Fruit fly (Drosophila melanogaster) whole organism, embryonic: ENCODE results near the gene Mrgn1.

Source experiments
- Abd-B ChIP-seq: fragments of 200-800 bp; sonication (Bioruptor generic); optimal IDR thresholded peaks from 2 replicates; lab custom pipeline; 2018; ENCODE audit warnings: missing biosample characterization, mild to moderate bottlenecking, missing genetic modification characterization, moderate library complexity
- Aef1 ChIP-seq: fragments of 200-800 bp; sonication (Bioruptor generic); IDR thresholded peaks from 3 replicates; pipeline ENCODE4 v1.3.6; 2022; ENCODE audit warnings: missing biosample characterization, missing genetic modification characterization
- Blimp-1 ChIP-seq: fragments of 200-800 bp; sonication (Bioruptor generic); optimal IDR thresholded peaks from 3 replicates; lab custom pipeline; 2018; ENCODE audit warnings: missing biosample characterization, missing genetic modification characterization, mild to moderate bottlenecking, moderate library complexity, missing genetic modification reagents
- BtbVII ChIP-seq: fragments of 200-800 bp; sonication (Bioruptor generic); optimal IDR thresholded peaks from 3 replicates; lab custom pipeline; 2017; ENCODE audit warnings: missing biosample characterization, mild to moderate bottlenecking, missing genetic modification characterization
- CG10321 ChIP-seq: fragments of 200-800 bp; sonication (Bioruptor generic); IDR thresholded peaks from 2 replicates; pipeline ENCODE4 v1.3.6; 2022; ENCODE audit warnings: missing biosample characterization, missing genetic modification characterization
- CG10366 ChIP-seq: fragments of 200-800 bp; sonication (Bioruptor generic); IDR thresholded peaks from 2 replicates; pipeline ENCODE4 v1.3.6; 2022; ENCODE audit warnings: missing biosample characterization, missing genetic modification characterization
- CG10979 ChIP-seq: fragments of 200-800 bp; sonication (Bioruptor generic); optimal IDR thresholded peaks from 2 replicates; lab custom pipeline; 2018; ENCODE audit warnings: missing biosample characterization, mild to moderate bottlenecking, missing genetic modification characterization, moderate library complexity
- CG11093 ChIP-seq: fragments of 200-800 bp; sonication (Bioruptor generic); IDR thresholded peaks from 3 replicates; pipeline ENCODE4 v1.3.6; 2022; ENCODE audit warnings: missing biosample characterization, missing genetic modification characterization
- CG12659 ChIP-seq: fragments of 200-800 bp; sonication (Bioruptor generic); optimal IDR thresholded peaks from 3 replicates; lab custom pipeline; 2017; ENCODE audit warnings: mild to moderate bottlenecking, missing biosample characterization, missing genetic modification reagents, missing genetic modification characterization
- CG15479 ChIP-seq: fragments of 200-800 bp; sonication (Bioruptor generic); optimal IDR thresholded peaks from 3 replicates; lab custom pipeline; 2019; ENCODE audit warnings: missing biosample characterization, mild to moderate bottlenecking, missing genetic modification characterization, moderate library complexity
- CG17186 ChIP-seq: fragments of 200-800 bp; sonication (Bioruptor generic); optimal IDR thresholded peaks from 3 replicates; lab custom pipeline; 2017; ENCODE audit warnings: missing biosample characterization, missing genetic modification reagents, missing genetic modification characterization
- CG17829 ChIP-seq: fragments of 200-800 bp; optimal IDR thresholded peaks from 2 replicates; lab custom pipeline; 2019; ENCODE audit warnings: missing biosample characterization, mild to moderate bottlenecking, missing genetic modification characterization, moderate library complexity
- CG17912 ChIP-seq: fragments of 200-800 bp; sonication (Bioruptor generic); optimal IDR thresholded peaks from 2 replicates; lab custom pipeline; 2018; ENCODE audit warnings: missing biosample characterization, mild to moderate bottlenecking, missing genetic modification characterization
- CG30403 ChIP-seq: fragments of 200-800 bp; sonication (Bioruptor generic); optimal IDR thresholded peaks from 3 replicates; lab custom pipeline; 2016; ENCODE audit warnings: missing biosample characterization, missing genetic modification characterization
- CG32767 ChIP-seq: fragments of 200-800 bp; sonication (Bioruptor generic); IDR thresholded peaks from 2 replicates; pipeline ENCODE4 v1.3.6; 2022; ENCODE audit warnings: missing biosample characterization, missing genetic modification characterization
- CG32772 ChIP-seq: fragments of 200-800 bp; sonication (Bioruptor generic); IDR thresholded peaks from 2 replicates; pipeline ENCODE4 v1.3.6; 2022; ENCODE audit warnings: missing biosample characterization, missing genetic modification characterization
- CG3726 ChIP-seq: fragments of 200-800 bp; sonication (Bioruptor generic); IDR thresholded peaks from 3 replicates; pipeline ENCODE4, ENCODE4 v1.3.6; 2022; ENCODE audit warnings: missing biosample characterization, missing genetic modification characterization
- CG4424 ChIP-seq: fragments of 200-800 bp; sonication (Bioruptor generic); optimal IDR thresholded peaks from 3 replicates; lab custom pipeline; 2016; ENCODE audit warnings: missing biosample characterization, missing genetic modification characterization
- CG8281 ChIP-seq: fragments of 200-800 bp; sonication (Bioruptor generic); optimal IDR thresholded peaks from 2 replicates; lab custom pipeline; 2018; ENCODE audit warnings: missing biosample characterization, mild to moderate bottlenecking, missing genetic modification characterization, moderate library complexity
- CG8944 ChIP-seq: fragments of 200-800 bp; sonication (Bioruptor generic); optimal IDR thresholded peaks from 3 replicates; lab custom pipeline; 2016; ENCODE audit warnings: missing biosample characterization, missing genetic modification characterization
- Camta ChIP-seq: fragments of 200-800 bp; sonication (Bioruptor generic); optimal IDR thresholded peaks from 2 replicates; lab custom pipeline; 2016; ENCODE audit warnings: missing biosample characterization, missing genetic modification characterization
- Doc2 ChIP-seq: fragments of 200-800 bp; sonication (Bioruptor generic); IDR thresholded peaks from 2 replicates; pipeline ENCODE4 v1.3.6; 2022; ENCODE audit warnings: missing biosample characterization, missing genetic modification characterization
- Dp ChIP-seq: fragments of 200-800 bp; sonication (Bioruptor generic); optimal IDR thresholded peaks from 2 replicates; lab custom pipeline; 2018; ENCODE audit warnings: missing biosample characterization, mild to moderate bottlenecking, missing genetic modification characterization, moderate library complexity
- HHEX ChIP-seq: fragments of 200-800 bp; sonication (Bioruptor generic); optimal IDR thresholded peaks from 3 replicates; lab custom pipeline; 2017; ENCODE audit warnings: missing biosample characterization, mild to moderate bottlenecking, missing genetic modification characterization, missing genetic modification reagents
- HLH3B ChIP-seq: fragments of 200-800 bp; sonication (Bioruptor generic); IDR thresholded peaks from 2 replicates; pipeline ENCODE4 v1.3.6; 2022; ENCODE audit warnings: missing biosample characterization, missing genetic modification characterization
- Hey ChIP-seq: fragments of 200-800 bp; sonication (Bioruptor generic); optimal IDR thresholded peaks from 3 replicates; lab custom pipeline; 2018; ENCODE audit warnings: missing biosample characterization, mild to moderate bottlenecking, missing genetic modification characterization
- Hr78 ChIP-seq, 2 experiments: fragments of 200-800 bp in 1 of 2; fragments of >200 bp in 1 of 2; sonication (Bioruptor generic) in 1 of 2; optimal IDR thresholded peaks; 2 replicates each; lab custom pipeline; 2017 to 2019; ENCODE audit warnings: missing biosample characterization in 2 of 2, missing genetic modification characterization in 2 of 2, mild to moderate bottlenecking in 1 of 2, moderate library complexity in 1 of 2
- MBD-R2 ChIP-seq: fragments of 200-800 bp; sonication (Bioruptor generic); IDR thresholded peaks from 2 replicates; pipeline ENCODE4 v1.3.6; 2022; ENCODE audit warnings: missing biosample characterization, missing genetic modification characterization
- Neu2 ChIP-seq: fragments of 200-800 bp; sonication (Bioruptor generic); optimal IDR thresholded peaks from 3 replicates; lab custom pipeline; 2016; ENCODE audit warnings: missing biosample characterization, missing genetic modification characterization, borderline replicate concordance
- Nf-YB ChIP-seq: fragments of 200-800 bp; sonication (Bioruptor generic); optimal IDR thresholded peaks from 3 replicates; lab custom pipeline; 2019; ENCODE audit warnings: missing biosample characterization, mild to moderate bottlenecking, missing genetic modification characterization, moderate library complexity
- Sry-δ ChIP-seq: fragments of 200-800 bp; sonication (Bioruptor generic); optimal IDR thresholded peaks from 2 replicates; lab custom pipeline; 2016; ENCODE audit warnings: missing biosample characterization, missing genetic modification characterization
- ara ChIP-seq: fragments of 200-800 bp; sonication (Bioruptor generic); IDR thresholded peaks from 2 replicates; pipeline ENCODE4 v1.3.6; 2022; ENCODE audit warnings: missing biosample characterization, missing genetic modification characterization
- ase ChIP-seq: fragments of 200-800 bp; sonication (Bioruptor generic); IDR thresholded peaks from 3 replicates; pipeline ENCODE4 v1.3.6; 2022; ENCODE audit warnings: missing biosample characterization, missing genetic modification characterization
- btn ChIP-seq: fragments of 200-800 bp; sonication (Bioruptor generic); optimal IDR thresholded peaks from 2 replicates; lab custom pipeline; 2016; ENCODE audit warnings: missing biosample characterization, missing genetic modification characterization
- da ChIP-seq: fragments of 200-800 bp; sonication (Bioruptor generic); optimal IDR thresholded peaks from 2 replicates; lab custom pipeline; 2016; ENCODE audit warnings: missing biosample characterization, missing genetic modification characterization
- dmrt11E ChIP-seq: fragments of 200-800 bp; sonication (Bioruptor generic); optimal IDR thresholded peaks from 3 replicates; lab custom pipeline; 2018; ENCODE audit warnings: missing biosample characterization, mild to moderate bottlenecking, missing genetic modification characterization, moderate library complexity
- gcm ChIP-seq: fragments of 200-800 bp; sonication (Bioruptor generic); optimal IDR thresholded peaks from 2 replicates; lab custom pipeline; 2019; ENCODE audit warnings: missing biosample characterization, mild to moderate bottlenecking, missing genetic modification characterization, moderate library complexity
- lab ChIP-seq: fragments of 200-800 bp; sonication (Bioruptor generic); optimal IDR thresholded peaks from 3 replicates; lab custom pipeline; 2017; ENCODE audit warnings: missing biosample characterization, missing genetic modification characterization, mild to moderate bottlenecking, moderate library complexity, missing genetic modification reagents
- lilli ChIP-seq: fragments of 200-800 bp; sonication (Bioruptor generic); optimal IDR thresholded peaks from 3 replicates; lab custom pipeline; 2016; ENCODE audit warnings: missing biosample characterization, missing genetic modification characterization
- luna ChIP-seq: fragments of 200-800 bp; sonication (Bioruptor generic); optimal IDR thresholded peaks from 2 replicates; lab custom pipeline; 2016; ENCODE audit warnings: missing biosample characterization, missing genetic modification characterization
- nerfin-1 ChIP-seq: fragments of 200-800 bp; sonication (Bioruptor generic); optimal IDR thresholded peaks from 3 replicates; lab custom pipeline; 2019; ENCODE audit warnings: missing biosample characterization, mild to moderate bottlenecking, missing genetic modification characterization, moderate library complexity
- pan ChIP-seq, 4 experiments: fragments of >200 bp in 3 of 4; fragments of 200-800 bp in 1 of 4; sonication (Bioruptor generic) in 1 of 4; optimal IDR thresholded peaks in 3 of 4; IDR thresholded peaks in 1 of 4; 2 replicates each; pipeline versions ENCODE4 v1.3.6 to Lab custom; 2017 to 2022; ENCODE audit warnings: missing biosample characterization in 2 of 4, missing genetic modification characterization in 2 of 4, mixed read lengths in 1 of 4
- peb ChIP-seq: fragments of 200-800 bp; sonication (Bioruptor generic); IDR thresholded peaks from 2 replicates; pipeline ENCODE4 v1.3.6; 2022; ENCODE audit warnings: missing biosample characterization, missing genetic modification characterization
- pfk ChIP-seq: fragments of 200-800 bp; sonication (Bioruptor generic); optimal IDR thresholded peaks from 2 replicates; lab custom pipeline; 2018; ENCODE audit warnings: missing biosample characterization, mild to moderate bottlenecking, missing genetic modification characterization, moderate library complexity
- row ChIP-seq: fragments of 200-800 bp; sonication (Bioruptor generic); IDR thresholded peaks from 3 replicates; pipeline ENCODE4 v1.3.6; 2022; ENCODE audit warnings: missing biosample characterization, missing genetic modification characterization
- sna ChIP-seq: fragments of 200-800 bp; sonication (Bioruptor generic); IDR thresholded peaks from 2 replicates; pipeline ENCODE4 v1.3.6; 2022; ENCODE audit warnings: missing biosample characterization, missing genetic modification characterization; ENCODE audit not compliant: partially characterized antibody
- trh ChIP-seq: fragments of 200-800 bp; sonication (Bioruptor generic); optimal IDR thresholded peaks from 2 replicates; lab custom pipeline; 2016; ENCODE audit warnings: missing biosample characterization, missing genetic modification characterization
- ttk ChIP-seq: fragments of 200-800 bp; sonication (Bioruptor generic); IDR thresholded peaks from 2 replicates; pipeline ENCODE4 v2.1.2; 2022; ENCODE audit warnings: missing biosample characterization, missing genetic modification characterization
- wek ChIP-seq: fragments of 200-800 bp; sonication (Bioruptor generic); optimal IDR thresholded peaks from 3 replicates; lab custom pipeline; 2018; ENCODE audit warnings: missing biosample characterization, mild to moderate bottlenecking, missing genetic modification characterization, moderate library complexity
- wor ChIP-seq: fragments of 200-800 bp; sonication (Bioruptor generic); IDR thresholded peaks from 2 replicates; pipeline ENCODE4 v1.3.6; 2022; ENCODE audit warnings: missing biosample characterization, missing genetic modification characterization

Mrgn1 gene

dm6 chrX:13734866-13735265, 13.1 kb upstream of the Mrgn1 start (continued):
- no peak for TF ChIP-seq Hey (tag; lab: Kevin White, UChicago)
- no peak for TF ChIP-seq dmrt11E (tag; lab: Kevin White, UChicago)
- TF ChIP-seq pan (optimal IDR thresholded peaks at IDR 0.05; lab: Kevin White, UChicago) = no peak
- TF ChIP-seq pan (GFP tag; optimal IDR thresholded peaks at IDR 0.05 in 1 of 2, IDR thresholded peaks at IDR 0.05 in 1 of 2) = peak in 1 of 2 experiments; percentile 21
- no peak for TF ChIP-seq ara (GFP tag; lab: Robert Waterston, UW)
- TF ChIP-seq CG32767 (GFP tag; lab: Robert Waterston, UW) = no peak
- TF ChIP-seq lilli = peak; percentile 13
- peak; percentile 8 for TF ChIP-seq CG12659
- no peak for TF ChIP-seq da
- peak; percentile 27 for TF ChIP-seq CG30403
- TF ChIP-seq CG8281 (tag; lab: Kevin White, UChicago) = no peak
- TF ChIP-seq Blimp-1 (GFP tag; lab: Kevin White, UChicago) = no peak
- no peak for TF ChIP-seq HHEX (GFP tag; lab: Kevin White, UChicago)
- TF ChIP-seq wek = no peak
- peak; percentile 19 for TF ChIP-seq CG17829 (tag; lab: Kevin White, UChicago)
- no peak for TF ChIP-seq trh (GFP tag; lab: Kevin White, UChicago)
- peak; percentile 28; the same call in 1 of the 3 replicates for TF ChIP-seq row

- TF ChIP-seq MBD-R2 (GFP tag; lab: Robert Waterston, UW) (peak; percentile 73), ase (GFP tag; lab: Robert Waterston, UW) (no peak), Camta (GFP tag; lab: Kevin White, UChicago) (no peak), CG17912 (GFP tag; lab: Kevin White, UChicago) (no peak), CG8944 (GFP tag; lab: Kevin White, UChicago) (no peak), pfk (no peak), btn (GFP tag; lab: Kevin White, UChicago) (no peak), CG15479 (GFP tag; lab: Kevin White, UChicago) (no peak), CG17186 (no peak), nerfin-1 (tag; lab: Kevin White, UChicago) (peak; percentile 20), lab (no peak), CG10979 (tag; lab: Kevin White, UChicago) (no peak), ttk (GFP tag; lab: Robert Waterston, UW) (no peak), CG32772 (no peak), Sry-δ (GFP tag; lab: Kevin White, UChicago) (peak; percentile 85), HLH3B (GFP tag; lab: Robert Waterston, UW) (no peak), CG4424 (GFP tag; lab: Kevin White, UChicago) (no peak), Hey (tag; lab: Kevin White, UChicago) (no peak), Dp (GFP tag; lab: Kevin White, UChicago) (peak; percentile 55), Neu2 (no peak), peb (GFP tag; lab: Robert Waterston, UW) (no peak), BtbVII (no peak), Nf-YB (peak; percentile 44), wor (no peak), CG10366 (GFP tag; lab: Robert Waterston, UW) (no peak), Abd-B (no peak), sna (GFP tag; lab: Robert Waterston, UW) (peak; percentile 68; the same call in 1 of the 2 replicates), CG10321 (no peak), gcm (GFP tag; lab: Kevin White, UChicago) (no peak), CG11093 (no peak), luna (GFP tag; lab: Kevin White, UChicago) (no peak), Doc2 (GFP tag; lab: Robert Waterston, UW) (no peak), Hr78 (GFP tag; optimal IDR thresholded peaks at IDR 0.05; lab: Kevin White, UChicago) (no peak), CG3726 (no peak), Aef1 (GFP tag; lab: Robert Waterston, UW) (no peak)
Measured at dm6 chrX:13717982-13718402, 3.8 kb downstream of the Mrgn1 start, which contains the start of gene Nadsyn. Gene Nadsyn, minus strand, starts transcription at chrX:13718285.
